Worm (Caenorhabditis elegans): ENCODE data around the gene K07C11.7.

- TF ChIP-seq fkh-10 (GFP tag; optimal IDR thresholded peaks at IDR 0.05) (no peak), ceh-31 (tag; optimal IDR thresholded peaks at IDR 0.05) (no peak), pqm-1 (tag; optimal IDR thresholded peaks at IDR 0.05) (no peak), syd-9 (tag; optimal IDR thresholded peaks at IDR 0.05) (no peak), pag-3 (tag; optimal IDR thresholded peaks at IDR 0.05; ENCODE audit: borderline replicate concordance) (no peak), dmd-4 (tag; optimal IDR thresholded peaks at IDR 0.05; ENCODE audit: borderline replicate concordance) (no peak), fkh-6 (tag; optimal IDR thresholded peaks at IDR 0.05) (no peak), ahr-1 (tag; optimal IDR thresholded peaks at IDR 0.05) (no peak), elt-2 (tag; optimal IDR thresholded peaks at IDR 0.05) (no peak), ceh-14 (tag; optimal IDR thresholded peaks at IDR 0.05) (no peak), nfya-1 (tag; optimal IDR thresholded peaks at IDR 0.05) (no peak), ceh-9 (tag; optimal IDR thresholded peaks at IDR 0.05) (no peak), tbx-7 (tag; optimal IDR thresholded peaks at IDR 0.05) (no peak)
Measured at ce11 chrV:8223417-8223816, 9.6 kb upstream of the K07C11.7 start.
